Worm (Caenorhabditis elegans): ENCODE results near the gene C56A3.6.

Gene C56A3.6

DNA sequence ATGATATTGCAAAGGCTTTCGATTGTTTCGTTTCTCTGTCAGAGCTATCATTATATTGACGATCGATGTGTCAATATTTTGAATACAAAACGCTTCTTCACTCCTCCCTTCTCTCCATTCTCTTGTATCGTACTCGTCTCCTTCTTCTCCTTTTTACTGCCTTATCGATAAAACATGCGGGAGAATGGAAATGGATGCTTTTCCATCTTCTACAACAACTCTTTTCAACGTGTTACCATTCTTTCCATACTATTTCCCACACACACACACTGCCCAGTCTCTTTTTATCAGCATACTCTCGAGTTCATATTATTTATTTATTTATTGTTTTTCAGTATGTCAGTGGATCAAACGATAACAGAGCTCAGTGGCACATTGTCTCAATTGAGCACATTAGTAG lies 22.4 kb upstream of the C56A3.6 start, which contains the start of gene C50B8.6:
Gene C50B8.6, plus strand, starts transcription at position 336 of the 400 bp plus-strand sequence.
- no peak for TF ChIP-seq nhr-10 (tag; optimal IDR thresholded peaks at IDR 0.05)
- no peak for TF ChIP-seq php-3 (GFP tag; IDR thresholded peaks at IDR 0.05)
- peak; percentile 91 for TF ChIP-seq pqm-1 (tag; optimal IDR thresholded peaks at IDR 0.05)
- TF ChIP-seq skn-1 (tag; optimal IDR thresholded peaks at IDR 0.05) = no peak
- TF ChIP-seq dve-1 (tag; optimal IDR thresholded peaks at IDR 0.05; ENCODE audit: insufficient read depth) = peak; percentile 34
- no peak for TF ChIP-seq ces-1 (GFP tag; optimal IDR thresholded peaks at IDR 0.05)
- peak; percentile 41; the same call in 1 of the 2 replicates for TF ChIP-seq dmd-6 (GFP tag; IDR thresholded peaks at IDR 0.05)
- TF ChIP-seq daf-8 (GFP tag; IDR thresholded peaks at IDR 0.05) = no peak
- peak; percentile 26 for TF ChIP-seq mxl-3 (GFP tag; optimal IDR thresholded peaks at IDR 0.05)
- TF ChIP-seq nhr-28 (tag; optimal IDR thresholded peaks at IDR 0.05) = peak; percentile 50
- TF ChIP-seq madf-9 (GFP tag; conservative IDR thresholded peaks at IDR 0.05) = no peak
- no peak for TF ChIP-seq spr-3 (GFP tag; optimal IDR thresholded peaks at IDR 0.05)
- peak in 1 of 2 experiments; percentile 64 for TF ChIP-seq unc-62 (GFP tag; optimal IDR thresholded peaks at IDR 0.05 in 1 of 2)
- TF ChIP-seq unc-62 (tag; optimal IDR thresholded peaks at IDR 0.05) = no peak
- no peak for TF ChIP-seq daf-16 (GFP tag; optimal IDR thresholded peaks at IDR 0.05)
- peak; percentile 77 for TF ChIP-seq daf-16 (tag; optimal IDR thresholded peaks at IDR 0.05)
- peak; percentile 36 for TF ChIP-seq hlh-11 (tag; optimal IDR thresholded peaks at IDR 0.05)
- TF ChIP-seq nhr-102 (tag; optimal IDR thresholded peaks at IDR 0.05) = no peak

DNA sequence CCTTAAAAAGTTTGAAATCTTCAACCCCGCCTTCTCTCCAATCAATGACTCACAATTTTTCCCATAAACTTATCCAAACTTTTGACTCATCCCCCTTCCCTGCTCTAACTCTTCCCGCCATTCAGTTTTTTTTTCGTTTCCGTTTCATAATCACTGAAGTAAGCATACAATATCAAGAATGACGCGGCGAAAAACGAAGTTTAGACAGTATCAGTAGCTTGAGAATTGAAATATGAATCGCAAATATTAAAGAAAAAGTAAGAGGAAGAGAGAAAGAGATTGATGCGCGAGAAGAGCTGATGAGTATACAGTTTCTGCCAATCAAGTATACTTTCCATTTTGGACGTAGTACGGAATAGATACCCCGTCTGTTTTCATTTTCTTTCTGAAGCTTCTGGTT lies 21.3 kb upstream of the C56A3.6 start:
- TF ChIP-seq aly-2 (tag; optimal IDR thresholded peaks at IDR 0.05) (no peak), daf-16 (GFP tag; optimal IDR thresholded peaks at IDR 0.05) (no peak), daf-16 (tag; optimal IDR thresholded peaks at IDR 0.05) (peak; percentile 7), nhr-237 (tag; optimal IDR thresholded peaks at IDR 0.05) (no peak), pqm-1 (tag; optimal IDR thresholded peaks at IDR 0.05) (peak; percentile 58), T20F7.1 (GFP tag; optimal IDR thresholded peaks at IDR 0.05) (no peak), nhr-28 (tag; optimal IDR thresholded peaks at IDR 0.05) (peak; percentile 18), dmd-6 (GFP tag; IDR thresholded peaks at IDR 0.05) (peak; percentile 64; the same call in 1 of the 2 replicates)

DNA sequence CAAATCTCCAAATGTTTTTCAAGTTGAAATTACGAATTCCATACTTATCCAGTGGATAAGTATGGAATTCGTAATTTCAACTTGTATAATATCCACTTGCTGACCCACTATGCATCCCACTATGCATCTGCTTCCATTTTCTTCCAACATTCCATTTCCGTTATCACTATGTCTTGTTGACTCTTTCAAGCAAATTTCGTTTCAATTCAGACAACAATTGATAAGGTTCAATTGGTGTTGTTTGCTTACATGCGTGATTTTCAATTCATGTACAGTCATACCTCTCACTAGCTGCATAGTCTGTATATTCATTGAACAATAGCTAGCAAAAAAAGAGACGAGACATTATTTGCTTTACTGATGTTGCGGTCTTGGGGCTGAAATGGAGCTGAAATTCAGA lies 20.6 kb upstream of the C56A3.6 start:
- TF ChIP-seq spr-1 (tag; optimal IDR thresholded peaks at IDR 0.05) (no peak), ceh-20 (GFP tag; IDR thresholded peaks at IDR 0.05) (no peak), jun-1 (tag; optimal IDR thresholded peaks at IDR 0.05) (no peak), spr-3 (GFP tag; optimal IDR thresholded peaks at IDR 0.05) (no peak), egl-43 (GFP tag; IDR thresholded peaks at IDR 0.05) (no peak), unc-39 (tag; optimal IDR thresholded peaks at IDR 0.05) (no peak), vab-7 (GFP tag; IDR thresholded peaks at IDR 0.05) (no peak), lin-1 (GFP tag; IDR thresholded peaks at IDR 0.05) (no peak), F44E2.7 (GFP tag; IDR thresholded peaks at IDR 0.05) (no peak), F10B5.3 (tag; optimal IDR thresholded peaks at IDR 0.05) (no peak), ama-1 (optimal IDR thresholded peaks at IDR 0.05) (no peak), madf-9 (GFP tag; conservative IDR thresholded peaks at IDR 0.05) (no peak), fkh-10 (GFP tag; optimal IDR thresholded peaks at IDR 0.05) (no peak), dmd-8 (GFP tag; IDR thresholded peaks at IDR 0.05) (no peak), zip-2 (tag; optimal IDR thresholded peaks at IDR 0.05) (no peak), rbr-2 (tag; optimal IDR thresholded peaks at IDR 0.05) (no peak), tag-97 (GFP tag; IDR thresholded peaks at IDR 0.05) (no peak), snpc-1.2 (GFP tag; IDR thresholded peaks at IDR 0.05) (no peak), lim-7 (GFP tag; IDR thresholded peaks at IDR 0.05) (no peak), hlh-30 (tag; optimal IDR thresholded peaks at IDR 0.05; ENCODE audit: insufficient read depth) (peak; percentile 31), T20F7.1 (GFP tag; optimal IDR thresholded peaks at IDR 0.05) (no peak), dmd-9 (GFP tag; IDR thresholded peaks at IDR 0.05) (no peak), nhr-6 (tag; optimal IDR thresholded peaks at IDR 0.05) (peak; percentile 36), zfp-3 (GFP tag; conservative IDR thresholded peaks at IDR 0.05) (no peak), F37D6.2 (tag; optimal IDR thresholded peaks at IDR 0.05) (no peak), mxl-3 (GFP tag; optimal IDR thresholded peaks at IDR 0.05) (no peak), dve-1 (tag; optimal IDR thresholded peaks at IDR 0.05; ENCODE audit: insufficient read depth) (peak; percentile 40), lin-29 (GFP tag; IDR thresholded peaks at IDR 0.05) (no peak), cey-2 (tag; optimal IDR thresholded peaks at IDR 0.05; ENCODE audit: borderline replicate concordance, insufficient read depth) (no peak), nhr-237 (tag; optimal IDR thresholded peaks at IDR 0.05) (no peak), pha-4 (GFP tag; IDR thresholded peaks at IDR 0.05) (no peak), pha-4 (tag; optimal IDR thresholded peaks at IDR 0.05) (no peak), daf-8 (GFP tag; IDR thresholded peaks at IDR 0.05) (no peak), nhr-48 (tag; optimal IDR thresholded peaks at IDR 0.05) (no peak), aha-1 (tag) (peak; percentile 0)
